Worm (Caenorhabditis elegans): ENCODE measurements around the gene clec-210.

clec-210 gene

DNA sequence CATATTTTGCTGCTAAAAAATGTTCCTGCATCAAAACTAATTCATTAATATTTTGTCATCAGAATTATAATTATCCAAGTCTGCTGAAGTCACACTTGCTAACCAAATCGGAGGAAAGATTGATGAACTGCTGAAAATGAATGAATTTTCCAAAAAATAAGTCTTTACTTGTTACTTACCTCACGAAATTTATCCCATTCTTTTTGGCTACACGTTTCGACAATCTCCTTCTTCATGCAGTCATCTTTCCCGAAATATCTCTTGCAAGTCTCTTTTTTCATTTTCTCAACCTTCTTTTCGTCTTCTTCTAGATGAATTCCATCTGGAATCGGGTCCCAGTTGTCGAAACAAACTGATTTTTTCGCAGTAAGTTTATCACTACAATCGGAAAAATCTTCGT is 40.2 kb downstream of the clec-210 start:
- TF ChIP-seq pes-1 (GFP tag; IDR thresholded peaks at IDR 0.05) (no peak), B0310.2 (tag; optimal IDR thresholded peaks at IDR 0.05) (no peak), aly-1 (tag; optimal IDR thresholded peaks at IDR 0.05) (no peak), tbx-37 (GFP tag; conservative IDR thresholded peaks at IDR 0.05) (no peak), scrt-1 (GFP tag; IDR thresholded peaks at IDR 0.05) (no peak), ama-1 (optimal IDR thresholded peaks at IDR 0.05) (no peak), F13C5.2 (tag; optimal IDR thresholded peaks at IDR 0.05) (no peak), tbx-11 (GFP tag; IDR thresholded peaks at IDR 0.05) (no peak), hmbx-1 (tag; optimal IDR thresholded peaks at IDR 0.05) (no peak), ceh-13 (GFP tag; optimal IDR thresholded peaks at IDR 0.05) (no peak)

DNA sequence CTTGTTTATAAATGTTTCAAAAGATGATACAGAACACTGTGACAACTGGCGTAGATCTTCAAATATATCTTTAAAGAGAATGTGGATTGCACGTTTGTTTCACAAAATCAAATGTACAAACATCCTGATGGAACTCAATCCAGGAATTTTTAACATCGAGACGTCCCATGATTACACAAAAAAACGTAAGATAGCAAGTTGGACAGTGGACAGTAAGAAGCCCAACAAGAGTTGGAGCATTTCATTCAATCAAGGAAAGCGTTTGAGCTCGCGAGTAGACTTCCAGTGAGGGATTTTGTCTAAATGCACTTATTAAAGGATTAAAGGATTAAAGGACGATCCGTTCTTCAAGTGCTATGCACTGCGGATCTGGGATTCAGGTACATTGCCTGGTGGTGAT is 41.1 kb downstream of the clec-210 start, which contains the start of gene C36C5.12:
Gene C36C5.12 (minus strand): TSS at position 101 of the 400 bp plus-strand sequence.
- TF ChIP-seq ceh-36 (tag; optimal IDR thresholded peaks at IDR 0.05) (no peak), tbx-37 (GFP tag; conservative IDR thresholded peaks at IDR 0.05) (no peak), hmbx-1 (tag; optimal IDR thresholded peaks at IDR 0.05) (no peak), tbx-11 (GFP tag; IDR thresholded peaks at IDR 0.05) (no peak), pes-1 (GFP tag; IDR thresholded peaks at IDR 0.05) (no peak)

ce11 chrV:3162299-3162698 is 44.1 kb downstream of the clec-210 start:
- TF ChIP-seq ceh-13 (GFP tag; optimal IDR thresholded peaks at IDR 0.05) (no peak), hmg-4 (GFP tag; optimal IDR thresholded peaks at IDR 0.05) (no peak), tbx-11 (GFP tag; IDR thresholded peaks at IDR 0.05) (no peak), B0310.2 (tag; optimal IDR thresholded peaks at IDR 0.05) (no peak), scrt-1 (GFP tag; IDR thresholded peaks at IDR 0.05) (no peak), hmbx-1 (tag; optimal IDR thresholded peaks at IDR 0.05) (no peak), pes-1 (GFP tag; IDR thresholded peaks at IDR 0.05) (no peak), hnd-1 (tag; optimal IDR thresholded peaks at IDR 0.05) (no peak), flt-1 (GFP tag; IDR thresholded peaks at IDR 0.05) (no peak), ceh-36 (tag; optimal IDR thresholded peaks at IDR 0.05) (no peak), sea-1 (GFP tag; conservative IDR thresholded peaks at IDR 0.05) (no peak), ets-7 (tag; optimal IDR thresholded peaks at IDR 0.05) (no peak), F13C5.2 (tag; optimal IDR thresholded peaks at IDR 0.05) (no peak), ama-1 (optimal IDR thresholded peaks at IDR 0.05) (no peak), tbx-37 (GFP tag; conservative IDR thresholded peaks at IDR 0.05) (no peak), tra-4 (tag; optimal IDR thresholded peaks at IDR 0.05) (no peak), aly-1 (tag; optimal IDR thresholded peaks at IDR 0.05) (no peak)

DNA sequence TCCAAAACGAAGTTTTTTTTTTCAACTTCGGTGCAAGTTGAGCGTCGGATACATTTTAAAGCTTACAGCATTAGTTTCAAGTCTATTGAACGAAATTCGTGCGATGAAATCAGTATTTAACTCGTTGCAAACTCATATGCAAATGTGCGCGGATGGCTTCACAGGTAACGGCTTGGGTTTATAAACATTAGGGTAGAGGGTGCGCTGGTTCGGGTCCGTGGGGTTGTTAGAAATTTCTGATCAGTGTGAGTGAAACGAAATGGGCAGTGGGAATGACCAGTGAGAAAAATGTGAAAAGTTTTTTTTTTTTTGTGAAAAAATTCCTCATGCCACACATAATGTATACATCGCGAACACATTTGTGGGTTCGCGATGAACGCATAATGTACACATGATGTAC is 45.0 kb downstream of the clec-210 start:
- TF ChIP-seq F13C5.2 (tag; optimal IDR thresholded peaks at IDR 0.05) (no peak), tbx-11 (GFP tag; IDR thresholded peaks at IDR 0.05) (no peak), sea-1 (GFP tag; conservative IDR thresholded peaks at IDR 0.05) (no peak), hmbx-1 (tag; optimal IDR thresholded peaks at IDR 0.05) (no peak), B0310.2 (tag; optimal IDR thresholded peaks at IDR 0.05) (no peak), scrt-1 (GFP tag; IDR thresholded peaks at IDR 0.05) (no peak), hnd-1 (tag; optimal IDR thresholded peaks at IDR 0.05) (no peak)

- TF ChIP-seq flt-1 (GFP tag; IDR thresholded peaks at IDR 0.05) (no peak), hmbx-1 (tag; optimal IDR thresholded peaks at IDR 0.05) (no peak), hnd-1 (tag; optimal IDR thresholded peaks at IDR 0.05) (no peak)
Observed at ce11 chrV:3165438-3165837, 47.3 kb downstream of the clec-210 start, which contains the start of gene C36C5.14. C36C5.14 (minus strand) TSS chrV:3165538.

ce11 chrV:3166260-3166659 is 48.1 kb downstream of the clec-210 start, which contains the start of gene C36C5.4:
C36C5.4 (plus strand) TSS chrV:3166560.
- TF ChIP-seq scrt-1 (GFP tag; IDR thresholded peaks at IDR 0.05) (no peak), ets-7 (tag; optimal IDR thresholded peaks at IDR 0.05) (no peak), B0310.2 (tag; optimal IDR thresholded peaks at IDR 0.05) (no peak), pes-1 (GFP tag; IDR thresholded peaks at IDR 0.05) (no peak), hnd-1 (tag; optimal IDR thresholded peaks at IDR 0.05) (no peak), hmg-4 (GFP tag; optimal IDR thresholded peaks at IDR 0.05) (no peak), F13C5.2 (tag; optimal IDR thresholded peaks at IDR 0.05) (no peak), tbx-11 (GFP tag; IDR thresholded peaks at IDR 0.05) (no peak), flt-1 (GFP tag; IDR thresholded peaks at IDR 0.05) (no peak), aly-1 (tag; optimal IDR thresholded peaks at IDR 0.05) (no peak)

ce11 chrV:3168650-3169049 is 50.5 kb downstream of the clec-210 start, which contains the start of gene C36C5.15:
C36C5.15 (minus strand) TSS chrV:3168750.
- TF ChIP-seq ceh-36 (tag; optimal IDR thresholded peaks at IDR 0.05) (no peak), aly-1 (tag; optimal IDR thresholded peaks at IDR 0.05) (no peak), hmg-4 (GFP tag; optimal IDR thresholded peaks at IDR 0.05) (no peak), F13C5.2 (tag; optimal IDR thresholded peaks at IDR 0.05) (no peak), flt-1 (GFP tag; IDR thresholded peaks at IDR 0.05) (no peak), B0310.2 (tag; optimal IDR thresholded peaks at IDR 0.05) (no peak)

DNA sequence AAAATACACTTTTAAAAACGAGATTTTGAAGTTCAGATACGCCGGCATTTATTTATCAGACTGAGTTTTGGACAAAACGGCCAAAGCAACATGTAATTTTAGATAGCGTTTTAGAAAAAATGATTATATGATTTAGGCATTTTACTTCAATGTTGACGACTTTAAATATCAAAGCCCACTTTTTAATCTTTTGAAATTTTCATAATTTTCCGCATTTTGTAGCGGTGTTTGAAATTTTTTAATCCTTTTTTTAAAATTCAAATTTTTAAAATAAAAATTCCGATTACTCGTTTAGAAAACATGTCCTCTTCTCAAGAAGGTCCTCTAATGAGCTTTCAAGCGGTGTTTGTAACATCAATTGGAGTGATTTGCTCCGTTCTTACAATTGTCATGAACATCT is 51.7 kb downstream of the clec-210 start, which contains the start of gene srbc-6:
Gene srbc-6 (plus strand): TSS at position 301 of the 400 bp plus-strand sequence.
- TF ChIP-seq pes-1 (GFP tag; IDR thresholded peaks at IDR 0.05) (no peak), flt-1 (GFP tag; IDR thresholded peaks at IDR 0.05) (no peak), tbx-37 (GFP tag; conservative IDR thresholded peaks at IDR 0.05) (no peak), tbx-11 (GFP tag; IDR thresholded peaks at IDR 0.05) (no peak), B0310.2 (tag; optimal IDR thresholded peaks at IDR 0.05) (no peak), ama-1 (optimal IDR thresholded peaks at IDR 0.05) (no peak), hnd-1 (tag; optimal IDR thresholded peaks at IDR 0.05) (no peak), tra-4 (tag; optimal IDR thresholded peaks at IDR 0.05) (no peak), ceh-13 (GFP tag; optimal IDR thresholded peaks at IDR 0.05) (no peak), ets-7 (tag; optimal IDR thresholded peaks at IDR 0.05) (no peak), ceh-36 (tag; optimal IDR thresholded peaks at IDR 0.05) (no peak), hmg-4 (GFP tag; optimal IDR thresholded peaks at IDR 0.05) (no peak)
